Worm (Caenorhabditis elegans) whole organism, midembryonic: ENCODE results near the gene C52B9.19.
A peak's percentile ranks its signal among the peaks of the same experiment; 100 is the strongest.
"Not testable (repeated sequence)": the region's sequence is repeated elsewhere in the genome, so short reads cannot be mapped to it uniquely, and the experiment has no call there.

Experiments
- T22C8.4 ChIP-seq: fragments of 200-800 bp; sonication (Bioruptor generic); IDR thresholded peaks from 2 replicates; pipeline ENCODE4 v1.3.6; 2022; ENCODE audit warnings: missing genetic modification characterization, missing compliant biosample characterization
- cog-1 ChIP-seq: sonication (generic microtip); optimal IDR thresholded peaks from 2 replicates; lab custom pipeline; 2016; ENCODE audit warnings: missing genetic modification characterization, missing compliant biosample characterization
- flt-1 ChIP-seq: fragments of 200-800 bp; sonication (Bioruptor generic); IDR thresholded peaks from 2 replicates; pipeline ENCODE4 v1.3.6; 2022; ENCODE audit warnings: missing genetic modification characterization, missing compliant biosample characterization
- klf-2 ChIP-seq: fragments of 200-800 bp; sonication (Bioruptor generic); conservative IDR thresholded peaks from 2 replicates; pipeline ENCODE4 v1.3.6; 2022; ENCODE audit warnings: missing genetic modification reagents, missing genetic modification characterization, missing compliant biosample characterization
- med-1 ChIP-seq: sonication (generic microtip); optimal IDR thresholded peaks from 2 replicates; lab custom pipeline; 2017; ENCODE audit warnings: missing genetic modification characterization, mild to moderate bottlenecking, missing compliant biosample characterization, antibody characterized with exemption, missing genetic modification reagents; ENCODE audit not compliant: insufficient read depth
- ref-1 ChIP-seq: fragments of 200-800 bp; sonication (Bioruptor generic); conservative IDR thresholded peaks from 2 replicates; pipeline ENCODE4 v1.3.6; 2022; ENCODE audit warnings: missing genetic modification reagents, missing genetic modification characterization, missing compliant biosample characterization
- tab-1 ChIP-seq: fragments of 200-800 bp; sonication (Bioruptor generic); IDR thresholded peaks from 2 replicates; pipeline ENCODE4 v1.3.6; 2022; ENCODE audit warnings: missing genetic modification characterization, missing compliant biosample characterization
- ztf-23 ChIP-seq: fragments of 200-800 bp; sonication (Bioruptor generic); IDR thresholded peaks from 2 replicates; pipeline ENCODE4 v1.3.6; 2022; ENCODE audit warnings: missing genetic modification reagents, missing genetic modification characterization, missing compliant biosample characterization
- ztf-29 ChIP-seq: fragments of 200-800 bp; sonication (Bioruptor generic); IDR thresholded peaks from 2 replicates; pipeline ENCODE4 v1.3.6; 2022; ENCODE audit warnings: missing genetic modification reagents, missing genetic modification characterization, missing compliant biosample characterization

C52B9.19 gene

ce11 chrX:4307559-4308005 lies 25.2 kb downstream of the C52B9.19 start:
- TF ChIP-seq flt-1 (GFP tag; lab: Robert Waterston, UW) (no peak), ztf-29 (GFP tag; lab: Robert Waterston, UW) (0 out of 2 replicates have a peak, but pooled peaks have one; percentile 29), tab-1 (peak; percentile 55; the same call in 1 of the 2 replicates), T22C8.4 (peak; percentile 35; the same call in 1 of the 2 replicates), ztf-23 (GFP tag; lab: Robert Waterston, UW) (no peak), klf-2 (GFP tag; lab: Robert Waterston, UW) (no peak), med-1 (GFP tag; lab: Kevin White, UChicago) (no peak), cog-1 (tag; lab: Kevin White, UChicago) (no peak), ref-1 (GFP tag; lab: Robert Waterston, UW) (no peak)

- TF ChIP-seq ztf-29 (GFP tag; lab: Robert Waterston, UW) = no peak
- TF ChIP-seq T22C8.4 = no peak
- TF ChIP-seq ref-1 (GFP tag; lab: Robert Waterston, UW) = no peak
- no peak for TF ChIP-seq med-1 (GFP tag; lab: Kevin White, UChicago)
- TF ChIP-seq tab-1 = no peak
- no peak for TF ChIP-seq klf-2 (GFP tag; lab: Robert Waterston, UW)
- TF ChIP-seq ztf-23 (GFP tag; lab: Robert Waterston, UW) = no peak
- TF ChIP-seq flt-1 (GFP tag; lab: Robert Waterston, UW) = no peak
- TF ChIP-seq cog-1 (tag; lab: Kevin White, UChicago) = no peak
Measured at ce11 chrX:4311668-4312067, 29.3 kb downstream of the C52B9.19 start, which contains the start of gene C52B9.8. C52B9.8 (minus strand) TSS chrX:4311768.

ce11 chrX:4314939-4315338 lies 32.6 kb downstream of the C52B9.19 start:
- TF ChIP-seq tab-1 (no peak), klf-2 (GFP tag; lab: Robert Waterston, UW) (no peak), ztf-23 (GFP tag; lab: Robert Waterston, UW) (no peak), cog-1 (tag; lab: Kevin White, UChicago) (no peak), flt-1 (GFP tag; lab: Robert Waterston, UW) (no peak), ref-1 (GFP tag; lab: Robert Waterston, UW) (no peak), med-1 (GFP tag; lab: Kevin White, UChicago) (no peak), ztf-29 (GFP tag; lab: Robert Waterston, UW) (no peak), T22C8.4 (no peak)

ce11 chrX:4317095-4317494 lies 34.7 kb downstream of the C52B9.19 start:
- TF ChIP-seq flt-1 (GFP tag; lab: Robert Waterston, UW) (no peak), ztf-23 (GFP tag; lab: Robert Waterston, UW) (no peak), ztf-29 (GFP tag; lab: Robert Waterston, UW) (no peak), klf-2 (GFP tag; lab: Robert Waterston, UW) (no peak), tab-1 (no peak), T22C8.4 (no peak), cog-1 (tag; lab: Kevin White, UChicago) (no peak), med-1 (GFP tag; lab: Kevin White, UChicago) (no peak), ref-1 (GFP tag; lab: Robert Waterston, UW) (no peak)

- no peak for TF ChIP-seq ref-1 (GFP tag; lab: Robert Waterston, UW)
- TF ChIP-seq med-1 (GFP tag; lab: Kevin White, UChicago) = no peak
- TF ChIP-seq tab-1 = no peak
- no peak for TF ChIP-seq ztf-29 (GFP tag; lab: Robert Waterston, UW)
- TF ChIP-seq ztf-23 (GFP tag; lab: Robert Waterston, UW) = no peak
- TF ChIP-seq cog-1 (tag; lab: Kevin White, UChicago) = no peak
- TF ChIP-seq klf-2 (GFP tag; lab: Robert Waterston, UW) = no peak
- TF ChIP-seq T22C8.4 = no peak
- TF ChIP-seq flt-1 (GFP tag; lab: Robert Waterston, UW) = no peak
Measured at ce11 chrX:4320563-4320962, 38.2 kb downstream of the C52B9.19 start, which contains the start of gene dop-6. dop-6 (plus strand) TSS chrX:4320863.

- TF ChIP-seq cog-1 (tag; lab: Kevin White, UChicago) (no peak), klf-2 (GFP tag; lab: Robert Waterston, UW) (no peak), ref-1 (GFP tag; lab: Robert Waterston, UW) (no peak), T22C8.4 (no peak), ztf-29 (GFP tag; lab: Robert Waterston, UW) (no peak), med-1 (GFP tag; lab: Kevin White, UChicago) (no peak), ztf-23 (GFP tag; lab: Robert Waterston, UW) (no peak), tab-1 (no peak), flt-1 (GFP tag; lab: Robert Waterston, UW) (no peak)
Measured at ce11 chrX:4322847-4323455, 40.6 kb downstream of the C52B9.19 start.

ce11 chrX:4328816-4329215 lies 46.5 kb downstream of the C52B9.19 start, which contains the start of gene C24A8.5:
C24A8.5 (minus strand) TSS chrX:4328916.
- no peak for TF ChIP-seq tab-1

ce11 chrX:4332305-4332704 lies 50.0 kb downstream of the C52B9.19 start, which contains the start of gene C24A8.6:
C24A8.6 (minus strand) TSS chrX:4332405.
- not testable (repeated sequence) for TF ChIP-seq ref-1 (GFP tag; lab: Robert Waterston, UW); klf-2 (GFP tag; lab: Robert Waterston, UW); tab-1
